Worm (Caenorhabditis elegans): ENCODE measurements around the gene obr-2.

obr-2 gene

DNA sequence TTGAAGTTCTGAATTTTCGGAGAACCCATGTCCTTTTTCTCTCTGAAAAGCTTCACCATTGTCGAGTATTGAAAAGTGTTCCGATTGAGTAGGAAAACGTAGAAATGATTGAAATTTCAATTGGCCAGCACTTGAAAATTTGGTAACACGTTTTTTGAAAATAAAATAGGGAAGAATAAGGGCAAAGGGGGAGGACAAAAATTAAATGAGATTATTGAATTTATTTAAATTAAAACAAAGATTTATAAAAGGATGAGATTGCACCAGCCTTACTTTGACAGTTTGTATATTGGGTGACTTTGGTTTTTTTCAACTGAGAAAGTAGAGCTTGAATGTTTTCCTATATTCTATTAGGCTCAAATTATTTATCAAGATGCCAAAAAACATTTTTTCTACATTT is at the start of gene obr-2:
TSS of gene obr-2 (minus strand) at position 101 of the 400 bp plus-strand sequence.
- TF ChIP-seq flt-1 (GFP tag; IDR thresholded peaks at IDR 0.05) (no peak), ztf-29 (GFP tag; IDR thresholded peaks at IDR 0.05) (no peak), klf-2 (GFP tag; conservative IDR thresholded peaks at IDR 0.05) (no peak), cog-1 (tag; optimal IDR thresholded peaks at IDR 0.05) (no peak), tab-1 (GFP tag; IDR thresholded peaks at IDR 0.05) (no peak), ztf-23 (GFP tag; IDR thresholded peaks at IDR 0.05) (no peak), ref-1 (GFP tag; conservative IDR thresholded peaks at IDR 0.05) (no peak), T22C8.4 (GFP tag; IDR thresholded peaks at IDR 0.05) (no peak), med-1 (GFP tag; optimal IDR thresholded peaks at IDR 0.05; ENCODE audit: insufficient read depth) (no peak)

DNA sequence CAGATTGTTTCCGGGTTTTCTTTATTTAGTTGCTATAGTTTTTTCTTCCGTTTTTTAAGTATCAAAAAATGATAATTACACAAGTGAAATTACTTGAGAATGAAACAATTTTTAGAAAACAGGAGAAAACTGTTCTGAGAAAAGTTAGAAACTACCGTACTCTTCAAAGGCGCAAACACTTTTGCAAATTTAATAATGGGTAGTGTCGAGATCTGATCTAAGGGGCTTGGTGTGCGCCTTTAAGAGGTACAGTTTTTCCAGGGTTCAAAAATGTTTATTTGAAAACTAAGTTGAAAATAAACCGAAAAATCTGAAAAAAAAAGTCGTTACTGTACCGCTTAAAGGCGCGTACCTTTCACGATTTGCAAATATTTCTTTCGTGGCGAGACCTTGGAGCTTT is 46.5 kb upstream of the obr-2 start:
- TF ChIP-seq flt-1 (GFP tag; IDR thresholded peaks at IDR 0.05) (no peak), med-1 (GFP tag; optimal IDR thresholded peaks at IDR 0.05; ENCODE audit: insufficient read depth) (no peak), klf-2 (GFP tag; conservative IDR thresholded peaks at IDR 0.05) (no peak), tab-1 (GFP tag; IDR thresholded peaks at IDR 0.05) (no peak), T22C8.4 (GFP tag; IDR thresholded peaks at IDR 0.05) (no peak), ztf-29 (GFP tag; IDR thresholded peaks at IDR 0.05) (no peak)

DNA sequence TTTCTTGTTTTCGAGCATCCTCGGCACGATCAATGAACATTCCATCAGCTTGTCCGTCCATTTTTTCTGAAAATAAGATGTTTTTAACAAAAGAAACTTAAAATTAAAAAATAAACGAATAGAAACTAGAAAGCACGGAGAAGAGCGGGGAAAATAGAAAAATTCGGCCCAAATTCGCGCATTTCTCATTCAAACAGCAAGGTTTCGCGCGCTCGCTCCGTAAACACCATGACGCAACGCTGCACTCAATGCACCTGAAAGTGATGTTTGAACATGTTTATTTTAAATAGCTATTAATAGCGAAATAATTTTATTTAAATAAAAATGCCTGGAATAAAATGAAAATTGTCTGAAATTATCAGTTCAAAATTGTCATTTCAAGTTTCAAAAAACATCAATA is 45.5 kb upstream of the obr-2 start, which contains the start of the genes mcm-3 and C25D7.15:
TSS of gene mcm-3 (minus strand) at position 66 of the 400 bp plus-strand sequence.
TSS of gene C25D7.15 (plus strand) at position 275 of the 400 bp plus-strand sequence.
- TF ChIP-seq T22C8.4 (GFP tag; IDR thresholded peaks at IDR 0.05) = no peak
- TF ChIP-seq ztf-29 (GFP tag; IDR thresholded peaks at IDR 0.05) = no peak
- no peak for TF ChIP-seq flt-1 (GFP tag; IDR thresholded peaks at IDR 0.05)

DNA sequence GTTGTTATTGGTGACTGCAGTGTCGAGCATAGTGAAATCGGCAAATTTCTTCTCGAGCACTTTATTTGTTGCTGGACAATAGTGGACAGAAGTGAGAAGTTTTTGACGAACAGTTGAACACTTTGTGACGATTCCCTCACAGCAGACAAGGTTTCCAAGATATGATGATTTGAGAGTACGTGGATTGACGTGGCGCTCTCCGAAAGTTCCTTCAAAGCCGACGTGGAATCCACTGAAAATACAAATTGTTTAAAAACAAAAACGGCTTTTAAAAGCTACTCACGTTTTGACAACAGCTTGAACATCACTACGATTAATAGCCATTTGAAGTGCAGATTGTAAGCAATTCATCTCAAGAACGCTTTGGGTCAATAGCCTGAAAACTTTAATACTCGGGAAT is 44.9 kb upstream of the obr-2 start:
- TF ChIP-seq ztf-23 (GFP tag; IDR thresholded peaks at IDR 0.05) (no peak), ref-1 (GFP tag; conservative IDR thresholded peaks at IDR 0.05) (no peak), med-1 (GFP tag; optimal IDR thresholded peaks at IDR 0.05; ENCODE audit: insufficient read depth) (no peak), tab-1 (GFP tag; IDR thresholded peaks at IDR 0.05) (no peak), flt-1 (GFP tag; IDR thresholded peaks at IDR 0.05) (no peak), T22C8.4 (GFP tag; IDR thresholded peaks at IDR 0.05) (no peak)

DNA sequence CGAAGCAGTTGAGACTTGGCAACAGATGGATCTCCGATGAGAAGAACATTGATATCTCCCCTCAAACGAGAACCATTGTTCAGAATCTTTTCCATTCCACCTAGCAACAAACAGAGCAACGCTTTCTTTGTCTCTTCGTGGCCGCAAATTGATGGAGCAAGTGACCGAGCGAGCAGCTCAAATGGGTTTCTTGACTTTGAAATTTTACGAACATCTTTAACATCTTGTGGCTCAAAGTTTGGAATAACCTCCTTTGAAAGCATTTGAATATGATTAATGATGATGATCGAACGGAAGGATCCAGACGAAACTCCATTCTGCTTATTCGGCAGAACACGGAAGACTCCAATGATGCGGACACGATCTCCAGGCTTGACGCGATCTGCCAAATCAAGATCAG is 44.4 kb upstream of the obr-2 start:
- no peak for TF ChIP-seq cog-1 (tag; optimal IDR thresholded peaks at IDR 0.05)

DNA sequence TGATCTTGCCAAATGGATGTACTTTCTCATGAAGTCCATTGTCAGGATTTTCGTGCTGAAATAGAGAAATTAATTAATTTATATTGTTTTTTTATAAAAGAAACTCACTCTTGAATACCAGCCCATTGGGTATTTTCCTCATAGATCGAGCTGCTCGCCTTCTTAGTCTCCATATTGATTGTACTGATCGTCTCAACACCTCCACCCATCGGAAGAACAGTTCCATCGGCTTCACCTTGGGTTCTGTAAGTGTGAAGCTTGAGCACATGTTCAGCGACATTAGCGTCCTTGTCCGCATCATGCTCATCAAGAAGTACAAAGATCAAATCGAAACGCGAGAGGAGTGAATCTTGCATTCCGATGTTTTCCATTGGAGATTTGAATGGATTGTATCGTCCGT is 43.7 kb upstream of the obr-2 start:
- TF ChIP-seq ztf-29 (GFP tag; IDR thresholded peaks at IDR 0.05) (no peak), med-1 (GFP tag; optimal IDR thresholded peaks at IDR 0.05; ENCODE audit: insufficient read depth) (no peak), T22C8.4 (GFP tag; IDR thresholded peaks at IDR 0.05) (no peak), flt-1 (GFP tag; IDR thresholded peaks at IDR 0.05) (no peak), klf-2 (GFP tag; conservative IDR thresholded peaks at IDR 0.05) (no peak)

DNA sequence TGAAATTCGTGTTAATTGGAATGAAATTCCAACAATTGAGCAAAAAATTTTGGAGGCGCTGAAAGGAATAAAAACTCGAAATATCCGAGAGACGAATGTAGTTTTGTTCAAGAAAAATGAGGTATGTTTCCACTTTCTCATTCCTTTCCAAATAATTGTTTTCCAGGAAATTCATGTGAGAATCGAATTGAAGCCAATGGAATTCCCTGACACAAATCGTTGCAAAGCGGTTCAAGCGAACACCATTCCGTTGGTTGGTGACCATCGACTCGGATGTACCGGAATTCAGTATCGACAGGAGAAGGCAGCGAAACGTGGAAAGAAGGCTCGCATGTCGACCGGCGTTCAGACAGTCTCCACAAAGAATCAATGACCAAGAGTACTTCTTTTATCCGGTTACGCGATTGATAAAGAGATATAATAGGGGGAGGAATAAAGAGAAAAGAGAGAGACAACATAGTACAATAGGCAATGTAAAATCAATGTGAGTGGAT is 42.3 kb upstream of the obr-2 start:
- TF ChIP-seq ztf-29 (GFP tag; IDR thresholded peaks at IDR 0.05) (no peak), med-1 (GFP tag; optimal IDR thresholded peaks at IDR 0.05; ENCODE audit: insufficient read depth) (no peak), flt-1 (GFP tag; IDR thresholded peaks at IDR 0.05) (no peak), T22C8.4 (GFP tag; IDR thresholded peaks at IDR 0.05) (no peak), ztf-23 (GFP tag; IDR thresholded peaks at IDR 0.05) (no peak), cog-1 (tag; optimal IDR thresholded peaks at IDR 0.05) (no peak), ref-1 (GFP tag; conservative IDR thresholded peaks at IDR 0.05) (no peak), klf-2 (GFP tag; conservative IDR thresholded peaks at IDR 0.05) (no peak), tab-1 (GFP tag; IDR thresholded peaks at IDR 0.05) (no peak)

DNA sequence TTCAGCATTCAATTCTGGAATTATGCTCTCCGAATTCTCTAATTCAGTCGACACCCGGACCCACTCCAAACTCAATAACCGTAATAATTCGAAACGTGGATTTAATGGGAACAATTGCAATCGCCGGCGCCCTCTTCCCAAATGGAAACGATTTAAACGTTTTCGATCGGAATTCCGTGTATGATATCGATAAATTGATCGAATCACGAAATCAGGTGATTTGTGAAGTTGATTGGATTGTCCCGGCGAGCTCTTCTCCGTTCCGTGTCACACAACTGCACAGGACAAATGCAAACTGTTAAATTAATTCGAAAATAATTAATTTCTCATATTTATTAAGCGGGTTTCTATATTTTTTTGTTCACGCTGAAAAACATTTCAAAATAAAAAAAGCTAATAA is 41.8 kb upstream of the obr-2 start, which contains the start of gene C25D7.16:
TSS of gene C25D7.16 (plus strand) at position 301 of the 400 bp plus-strand sequence.
- TF ChIP-seq ztf-23 (GFP tag; IDR thresholded peaks at IDR 0.05) (no peak), ztf-29 (GFP tag; IDR thresholded peaks at IDR 0.05) (no peak), klf-2 (GFP tag; conservative IDR thresholded peaks at IDR 0.05) (no peak), med-1 (GFP tag; optimal IDR thresholded peaks at IDR 0.05; ENCODE audit: insufficient read depth) (no peak), flt-1 (GFP tag; IDR thresholded peaks at IDR 0.05) (no peak), T22C8.4 (GFP tag; IDR thresholded peaks at IDR 0.05) (no peak), tab-1 (GFP tag; IDR thresholded peaks at IDR 0.05) (no peak), ref-1 (GFP tag; conservative IDR thresholded peaks at IDR 0.05) (no peak), cog-1 (tag; optimal IDR thresholded peaks at IDR 0.05) (no peak)

DNA sequence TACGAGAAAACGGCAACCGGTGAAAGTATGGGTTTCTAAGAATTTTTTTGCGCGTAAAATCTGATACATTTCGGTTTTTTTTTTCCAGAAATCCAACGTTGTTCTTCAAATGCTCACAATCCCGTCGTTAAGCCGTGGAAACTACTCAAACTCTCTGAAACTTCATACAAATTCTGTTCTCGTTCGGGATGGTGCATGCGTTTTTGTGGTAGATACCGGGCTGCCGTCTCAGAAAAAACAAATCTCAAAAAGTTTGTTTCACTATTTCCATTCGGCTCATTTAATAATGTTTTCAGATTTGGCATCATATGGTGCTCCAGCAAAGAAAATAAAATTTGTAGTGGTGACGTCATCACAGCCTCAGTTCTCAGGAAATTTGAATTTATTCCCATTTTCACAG is 40.7 kb upstream of the obr-2 start:
- TF ChIP-seq tab-1 (GFP tag; IDR thresholded peaks at IDR 0.05) = no peak
- TF ChIP-seq flt-1 (GFP tag; IDR thresholded peaks at IDR 0.05) = no peak
- no peak for TF ChIP-seq ref-1 (GFP tag; conservative IDR thresholded peaks at IDR 0.05)
- no peak for TF ChIP-seq klf-2 (GFP tag; conservative IDR thresholded peaks at IDR 0.05)
- no peak for TF ChIP-seq med-1 (GFP tag; optimal IDR thresholded peaks at IDR 0.05; ENCODE audit: insufficient read depth)
- TF ChIP-seq T22C8.4 (GFP tag; IDR thresholded peaks at IDR 0.05) = no peak
- TF ChIP-seq cog-1 (tag; optimal IDR thresholded peaks at IDR 0.05) = no peak
- no peak for TF ChIP-seq ztf-23 (GFP tag; IDR thresholded peaks at IDR 0.05)
- TF ChIP-seq ztf-29 (GFP tag; IDR thresholded peaks at IDR 0.05) = no peak

DNA sequence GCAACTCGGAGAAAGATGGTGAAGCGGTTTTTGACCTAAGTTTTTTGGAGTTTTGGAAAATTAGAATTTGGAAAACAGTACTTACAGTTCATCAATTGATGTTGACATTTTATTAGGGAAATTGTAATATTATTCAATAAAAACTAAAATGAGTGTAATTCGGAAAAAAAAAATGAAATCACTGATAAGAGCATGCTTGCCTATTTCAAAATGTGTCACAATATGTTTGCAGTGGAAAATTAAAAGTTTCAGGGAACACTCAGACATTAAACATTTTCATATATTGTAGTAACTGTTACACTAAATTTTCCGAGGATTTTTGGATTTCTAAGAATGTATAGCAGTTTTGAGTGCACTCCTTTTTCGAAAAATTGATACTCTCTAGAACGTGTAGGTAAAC is 38.3 kb upstream of the obr-2 start, which contains the start of the genes fbxa-82 and C25D7.5:
TSS of gene fbxa-82 (minus strand) at position 163 of the 400 bp plus-strand sequence.
TSS of gene C25D7.5 (plus strand) at position 283 of the 400 bp plus-strand sequence.
- TF ChIP-seq cog-1 (tag; optimal IDR thresholded peaks at IDR 0.05) = no peak
- no peak for TF ChIP-seq ztf-29 (GFP tag; IDR thresholded peaks at IDR 0.05)
- no peak for TF ChIP-seq tab-1 (GFP tag; IDR thresholded peaks at IDR 0.05)
- TF ChIP-seq med-1 (GFP tag; optimal IDR thresholded peaks at IDR 0.05; ENCODE audit: insufficient read depth) = no peak
- no peak for TF ChIP-seq ref-1 (GFP tag; conservative IDR thresholded peaks at IDR 0.05)
- no peak for TF ChIP-seq T22C8.4 (GFP tag; IDR thresholded peaks at IDR 0.05)
- no peak for TF ChIP-seq klf-2 (GFP tag; conservative IDR thresholded peaks at IDR 0.05)
- no peak for TF ChIP-seq flt-1 (GFP tag; IDR thresholded peaks at IDR 0.05)
- TF ChIP-seq ztf-23 (GFP tag; IDR thresholded peaks at IDR 0.05) = no peak

Measured in whole organism, midembryonic.